Worm (Caenorhabditis elegans): Measurements from ENCODE around the gene adal-1.

adal-1 gene

DNA sequence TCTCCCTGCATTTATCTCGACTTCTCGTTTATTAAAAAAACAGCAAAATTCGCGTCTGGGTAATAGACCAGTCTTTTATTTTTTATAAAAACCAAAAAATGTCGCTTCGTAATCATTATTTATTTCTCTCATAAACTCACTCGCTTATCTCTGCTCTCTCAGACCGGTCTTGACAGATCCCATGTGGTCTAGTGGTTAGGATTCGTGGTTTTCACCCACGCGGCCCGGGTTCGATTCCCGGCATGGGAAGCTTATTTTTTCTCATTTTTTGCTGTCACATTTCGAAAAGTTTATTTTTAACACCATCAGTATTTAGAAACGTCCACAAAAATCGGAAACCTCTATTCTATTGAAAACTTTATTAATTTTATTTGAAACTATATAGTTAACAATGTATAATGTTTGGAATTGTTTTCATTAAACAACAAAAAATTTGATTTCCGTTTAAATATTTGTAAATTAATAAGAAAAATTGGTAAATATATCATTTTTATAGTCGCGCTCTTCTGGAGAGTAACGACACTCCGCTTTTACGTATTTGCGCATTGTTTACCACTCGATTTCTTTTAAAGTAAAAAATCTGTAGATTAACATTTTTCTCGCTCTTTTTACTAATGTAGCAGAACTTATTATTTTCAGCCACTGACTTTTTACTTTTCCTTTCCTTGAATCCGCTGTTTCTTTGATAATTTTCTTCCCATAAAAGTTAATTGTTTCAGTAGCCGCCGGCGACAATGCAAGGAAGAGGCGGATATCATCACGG lies 4.8 kb upstream of the adal-1 start, which contains the start of gene hrpl-1:
Gene hrpl-1 (plus strand): TSS at position 713 of the 763 bp plus-strand sequence.
- peak; percentile 23 for TF ChIP-seq C34F6.9 (tag; optimal IDR thresholded peaks at IDR 0.05)
- no peak for TF ChIP-seq elt-3 (tag; optimal IDR thresholded peaks at IDR 0.05)
- no peak for TF ChIP-seq ztf-11 (tag; optimal IDR thresholded peaks at IDR 0.05)
- TF ChIP-seq fos-1 (tag; optimal IDR thresholded peaks at IDR 0.05): peak; percentile 40
- peak; percentile 33 for TF ChIP-seq sma-3 (GFP tag; optimal IDR thresholded peaks at IDR 0.05)
- peak; percentile 29 for TF ChIP-seq sma-9 (GFP tag; optimal IDR thresholded peaks at IDR 0.05)
- TF ChIP-seq sma-9 (tag; optimal IDR thresholded peaks at IDR 0.05): no peak
- TF ChIP-seq unc-55 (GFP tag; optimal IDR thresholded peaks at IDR 0.05): peak; percentile 26
- TF ChIP-seq lsy-2 (tag; optimal IDR thresholded peaks at IDR 0.05): peak in 1 of 2 experiments; percentile 19

DNA sequence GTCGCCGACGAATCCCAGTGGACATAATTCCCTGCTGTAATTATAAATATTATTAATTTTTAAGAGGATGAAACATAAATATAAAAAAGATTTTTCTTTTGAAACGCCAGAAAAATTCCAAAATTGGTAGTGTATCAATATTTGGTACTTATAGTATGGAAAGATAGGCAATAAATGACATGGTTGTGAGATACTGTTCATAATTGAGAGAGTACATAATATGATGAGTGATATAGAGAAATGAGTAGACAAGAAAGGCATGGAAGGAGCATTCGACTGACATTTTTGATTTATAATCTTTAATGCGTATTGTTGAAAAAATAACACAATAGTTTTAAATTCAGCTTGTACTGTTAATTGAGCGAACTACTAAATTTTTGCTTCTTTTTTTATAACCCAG lies 4.1 kb upstream of the adal-1 start, which contains the start of gene C44B7.11:
Gene C44B7.11 (minus strand): TSS at position 34 of the 400 bp plus-strand sequence.
- TF ChIP-seq gmeb-1 (tag; optimal IDR thresholded peaks at IDR 0.05) (no peak), fos-1 (tag; optimal IDR thresholded peaks at IDR 0.05) (peak; percentile 52), peb-1 (tag; optimal IDR thresholded peaks at IDR 0.05) (no peak), nhr-25 (tag; optimal IDR thresholded peaks at IDR 0.05) (no peak), lin-13 (GFP tag; optimal IDR thresholded peaks at IDR 0.05) (no peak), egl-27 (tag; optimal IDR thresholded peaks at IDR 0.05) (no peak), nhr-12 (tag; optimal IDR thresholded peaks at IDR 0.05) (no peak), nhr-6 (tag; optimal IDR thresholded peaks at IDR 0.05) (no peak)

DNA sequence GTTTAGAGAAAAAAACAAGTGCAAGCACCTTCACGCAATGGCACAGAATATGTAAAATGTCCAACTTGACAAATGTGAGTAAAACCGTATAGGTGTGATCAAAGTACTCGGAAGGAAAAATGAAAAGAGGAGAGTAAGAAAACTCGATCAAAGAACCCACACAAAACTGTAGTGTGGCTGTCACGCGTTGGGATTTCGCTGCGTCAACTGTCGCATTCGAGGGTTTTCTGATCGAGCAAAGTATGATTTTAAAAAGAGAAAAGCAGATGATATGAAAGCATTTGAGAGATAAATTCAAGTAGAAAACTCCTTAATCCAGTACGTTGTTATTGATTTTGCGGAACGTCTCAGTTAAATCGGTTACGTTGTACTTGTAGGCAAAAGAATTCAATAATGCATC lies 1.6 kb downstream of the adal-1 start:
- TF ChIP-seq nhr-10 (tag; optimal IDR thresholded peaks at IDR 0.05) (no peak), unc-55 (GFP tag; optimal IDR thresholded peaks at IDR 0.05) (no peak), aly-2 (tag; optimal IDR thresholded peaks at IDR 0.05) (no peak), alr-1 (tag; optimal IDR thresholded peaks at IDR 0.05) (no peak), fos-1 (tag; optimal IDR thresholded peaks at IDR 0.05) (peak; percentile 64), sma-9 (GFP tag; optimal IDR thresholded peaks at IDR 0.05) (peak; percentile 87), sma-9 (tag; optimal IDR thresholded peaks at IDR 0.05) (no peak), dmd-4 (tag; optimal IDR thresholded peaks at IDR 0.05) (no peak), nhr-237 (tag; optimal IDR thresholded peaks at IDR 0.05) (no peak), nhr-77 (tag; optimal IDR thresholded peaks at IDR 0.05) (no peak), nhr-11 (tag; optimal IDR thresholded peaks at IDR 0.05) (no peak), ama-1 (optimal IDR thresholded peaks at IDR 0.05) (peak; percentile 59), ztf-11 (tag; optimal IDR thresholded peaks at IDR 0.05) (no peak), gmeb-1 (tag; optimal IDR thresholded peaks at IDR 0.05) (peak; percentile 50), lin-13 (GFP tag; optimal IDR thresholded peaks at IDR 0.05) (no peak), nhr-12 (tag; optimal IDR thresholded peaks at IDR 0.05) (no peak), ztf-4 (tag; optimal IDR thresholded peaks at IDR 0.05) (no peak), mdl-1 (tag; optimal IDR thresholded peaks at IDR 0.05) (peak in 1 of 2 experiments; percentile 42), ceh-82 (tag; optimal IDR thresholded peaks at IDR 0.05) (no peak), lin-11 (tag; optimal IDR thresholded peaks at IDR 0.05) (no peak), nhr-23 (tag; optimal IDR thresholded peaks at IDR 0.05) (no peak), nhr-129 (tag; optimal IDR thresholded peaks at IDR 0.05) (peak; percentile 89), sem-4 (tag; optimal IDR thresholded peaks at IDR 0.05) (no peak), nhr-21 (tag; optimal IDR thresholded peaks at IDR 0.05) (peak; percentile 78), R02D3.7 (tag; optimal IDR thresholded peaks at IDR 0.05) (no peak), crh-2 (tag; optimal IDR thresholded peaks at IDR 0.05) (peak; percentile 60), F13H6.1 (tag; optimal IDR thresholded peaks at IDR 0.05) (peak; percentile 68), mbf-1 (tag; optimal IDR thresholded peaks at IDR 0.05) (no peak), nhr-6 (tag; optimal IDR thresholded peaks at IDR 0.05) (peak; percentile 47), ceh-16 (tag; optimal IDR thresholded peaks at IDR 0.05) (no peak), unc-39 (tag; optimal IDR thresholded peaks at IDR 0.05) (no peak), sma-3 (GFP tag; optimal IDR thresholded peaks at IDR 0.05) (peak; percentile 74), nhr-25 (tag; optimal IDR thresholded peaks at IDR 0.05) (peak; percentile 36), unc-62 (GFP tag; optimal IDR thresholded peaks at IDR 0.05) (no peak), ztf-1 (GFP tag; conservative IDR thresholded peaks at IDR 0.05) (no peak), mab-5 (tag; optimal IDR thresholded peaks at IDR 0.05) (no peak), egl-27 (tag; optimal IDR thresholded peaks at IDR 0.05) (no peak), ZK546.5 (tag; optimal IDR thresholded peaks at IDR 0.05) (no peak), Y55F3AM.14 (GFP tag; optimal IDR thresholded peaks at IDR 0.05) (peak; percentile 6), zag-1 (tag; optimal IDR thresholded peaks at IDR 0.05) (no peak), blmp-1 (tag; optimal IDR thresholded peaks at IDR 0.05; ENCODE audit: insufficient read depth) (peak; percentile 73), peb-1 (tag; optimal IDR thresholded peaks at IDR 0.05) (no peak), C34F6.9 (tag; optimal IDR thresholded peaks at IDR 0.05) (peak; percentile 11), lsy-2 (tag; optimal IDR thresholded peaks at IDR 0.05) (peak in 1 of 2 experiments; percentile 47), skn-1 (tag; optimal IDR thresholded peaks at IDR 0.05) (no peak), elt-1 (tag; optimal IDR thresholded peaks at IDR 0.05) (no peak), elt-3 (tag; optimal IDR thresholded peaks at IDR 0.05) (no peak)

All from whole organism, L2 larva.